ENCODE assay signal across 6 worm cellular contexts in genomic region chrX:14287888-14288287, ce11.
A peak's percentile ranks its signal among the peaks of the same experiment; 100 is the strongest.
TF ChIP-seq lines count a peak whose summit lies in the region.

No protein-coding gene starts in this region.

TF ChIP-seq in whole organism, L1 larva, 84 proteins besides CTCF, POLR2A, EP300 and RAD21 (continues in another document):
- TF ChIP-seq nhr-20 (tag; optimal IDR thresholded peaks at IDR 0.05; lab: Kevin White, UChicago) (peak; percentile 46), mab-9 (GFP tag; IDR thresholded peaks at IDR 0.05; lab: Robert Waterston, UW) (no peak), hpl-2 (GFP tag; optimal IDR thresholded peaks at IDR 0.05; lab: Kevin White, UChicago) (no peak), jun-1 (tag; optimal IDR thresholded peaks at IDR 0.05; lab: Kevin White, UChicago) (no peak), sox-4 (tag; optimal IDR thresholded peaks at IDR 0.05; lab: Kevin White, UChicago) (no peak), swsn-7 (tag; optimal IDR thresholded peaks at IDR 0.05; lab: Kevin White, UChicago) (peak; percentile 22), unc-86 (tag; optimal IDR thresholded peaks at IDR 0.05; lab: Kevin White, UChicago) (no peak), nhr-19 (GFP tag; conservative IDR thresholded peaks at IDR 0.05; lab: Robert Waterston, UW) (peak; percentile 65), xbp-1 (tag; optimal IDR thresholded peaks at IDR 0.05; lab: Kevin White, UChicago) (no peak), rnt-1 (tag; optimal IDR thresholded peaks at IDR 0.05; lab: Kevin White, UChicago) (peak; percentile 92), zip-4 (GFP tag; optimal IDR thresholded peaks at IDR 0.05; lab: Kevin White, UChicago) (no peak), lin-14 (GFP tag; optimal IDR thresholded peaks at IDR 0.05; lab: Kevin White, UChicago) (peak; percentile 89), efl-1 (optimal IDR thresholded peaks at IDR 0.05; lab: Kevin White, UChicago) (no peak), efl-1 (GFP tag; optimal IDR thresholded peaks at IDR 0.05 in 1 of 2; lab: Kevin White, UChicago) (peak in 1 of 2 experiments; percentile 71), nhr-11 (tag; optimal IDR thresholded peaks at IDR 0.05; lab: Kevin White, UChicago) (peak; percentile 6), mep-1 (tag; optimal IDR thresholded peaks at IDR 0.05; lab: Kevin White, UChicago) (peak; percentile 35)

TF ChIP-seq in whole organism, L2 larva, 48 proteins besides CTCF, POLR2A, EP300 and RAD21:
- TF ChIP-seq nhr-6 (tag; optimal IDR thresholded peaks at IDR 0.05; lab: Kevin White, UChicago) (no peak), F13H6.1 (tag; optimal IDR thresholded peaks at IDR 0.05; lab: Kevin White, UChicago) (peak; percentile 87), sma-9 (GFP tag; optimal IDR thresholded peaks at IDR 0.05; lab: Kevin White, UChicago) (peak; percentile 75), sma-9 (tag; optimal IDR thresholded peaks at IDR 0.05; lab: Kevin White, UChicago) (no peak), lsy-2 (tag; optimal IDR thresholded peaks at IDR 0.05; lab: Kevin White, UChicago) (peak in 1 of 2 experiments; percentile 51), nhr-129 (tag; optimal IDR thresholded peaks at IDR 0.05; lab: Kevin White, UChicago) (peak; percentile 50), crh-2 (tag; optimal IDR thresholded peaks at IDR 0.05; lab: Kevin White, UChicago) (peak; percentile 22), nhr-77 (tag; optimal IDR thresholded peaks at IDR 0.05; lab: Kevin White, UChicago) (no peak), C34F6.9 (tag; optimal IDR thresholded peaks at IDR 0.05; lab: Kevin White, UChicago) (peak; percentile 30), mdl-1 (tag; optimal IDR thresholded peaks at IDR 0.05; lab: Kevin White, UChicago) (no peak)

TF ChIP-seq in whole organism, L3 larva, 47 proteins besides CTCF, POLR2A, EP300 and RAD21:
- TF ChIP-seq nhr-76 (tag; optimal IDR thresholded peaks at IDR 0.05; lab: Kevin White, UChicago) (no peak), lin-39 (tag; optimal IDR thresholded peaks at IDR 0.05; lab: Kevin White, UChicago) (peak; percentile 9), jun-1 (tag; optimal IDR thresholded peaks at IDR 0.05; lab: Kevin White, UChicago) (no peak), nfya-1 (tag; optimal IDR thresholded peaks at IDR 0.05; lab: Kevin White, UChicago; ENCODE audit: insufficient read depth) (peak; percentile 14), nhr-11 (tag; optimal IDR thresholded peaks at IDR 0.05; lab: Kevin White, UChicago) (peak; percentile 89), sea-2 (GFP tag; optimal IDR thresholded peaks at IDR 0.05; lab: Kevin White, UChicago) (no peak)

TF ChIP-seq in whole organism, L4 larva, 104 proteins besides CTCF, POLR2A, EP300 and RAD21 (continues in another document):
- TF ChIP-seq lir-3 (tag; optimal IDR thresholded peaks at IDR 0.05; lab: Kevin White, UChicago): no peak
- no peak for TF ChIP-seq nhr-76 (tag; optimal IDR thresholded peaks at IDR 0.05; lab: Kevin White, UChicago)
- TF ChIP-seq nhr-11 (tag; optimal IDR thresholded peaks at IDR 0.05; lab: Kevin White, UChicago): peak; percentile 91
- no peak for TF ChIP-seq pha-4 (GFP tag; IDR thresholded peaks at IDR 0.05; lab: Robert Waterston, UW)
- no peak for TF ChIP-seq pha-4 (tag; optimal IDR thresholded peaks at IDR 0.05; lab: Kevin White, UChicago)
- no peak for TF ChIP-seq unc-130 (GFP tag; optimal IDR thresholded peaks at IDR 0.05; lab: Kevin White, UChicago)
- peak; percentile 85 for TF ChIP-seq aha-1 (tag; lab: Kevin White, UChicago)
- no peak for TF ChIP-seq dmd-6 (GFP tag; IDR thresholded peaks at IDR 0.05; lab: Robert Waterston, UW)
- no peak for TF ChIP-seq ceh-20 (GFP tag; IDR thresholded peaks at IDR 0.05; lab: Robert Waterston, UW)
- TF ChIP-seq lin-1 (GFP tag; IDR thresholded peaks at IDR 0.05; lab: Robert Waterston, UW): no peak
- no peak for TF ChIP-seq ceh-28 (tag; optimal IDR thresholded peaks at IDR 0.05; lab: Kevin White, UChicago)
- no peak for TF ChIP-seq lin-29 (GFP tag; IDR thresholded peaks at IDR 0.05; lab: Robert Waterston, UW)
- TF ChIP-seq ceh-82 (tag; optimal IDR thresholded peaks at IDR 0.05; lab: Kevin White, UChicago): no peak
- no peak for TF ChIP-seq dve-1 (tag; optimal IDR thresholded peaks at IDR 0.05; lab: Kevin White, UChicago; ENCODE audit: insufficient read depth)
- TF ChIP-seq dmd-9 (GFP tag; IDR thresholded peaks at IDR 0.05; lab: Robert Waterston, UW): no peak
- no peak for TF ChIP-seq madf-5 (GFP tag; IDR thresholded peaks at IDR 0.05; lab: Robert Waterston, UW)
- TF ChIP-seq aly-2 (tag; optimal IDR thresholded peaks at IDR 0.05; lab: Kevin White, UChicago): no peak
- TF ChIP-seq saeg-2 (GFP tag; IDR thresholded peaks at IDR 0.05; lab: Robert Waterston, UW): no peak
- no peak for TF ChIP-seq mxl-2 (GFP tag; conservative IDR thresholded peaks at IDR 0.05; lab: Robert Waterston, UW)
- TF ChIP-seq lim-7 (GFP tag; IDR thresholded peaks at IDR 0.05; lab: Robert Waterston, UW): no peak
- peak; percentile 53 for TF ChIP-seq hlh-11 (tag; optimal IDR thresholded peaks at IDR 0.05; lab: Kevin White, UChicago)
- TF ChIP-seq daf-16 (GFP tag; optimal IDR thresholded peaks at IDR 0.05; lab: Kevin White, UChicago): peak in 1 of 2 experiments; percentile 84
- TF ChIP-seq daf-16 (tag; optimal IDR thresholded peaks at IDR 0.05; lab: Kevin White, UChicago): no peak

TF ChIP-seq in whole organism, late embryonic, 69 proteins besides CTCF, POLR2A, EP300 and RAD21:
- peak; percentile 76 for TF ChIP-seq unc-55 (GFP tag; optimal IDR thresholded peaks at IDR 0.05; lab: Kevin White, UChicago)
- TF ChIP-seq ceh-18 (tag; optimal IDR thresholded peaks at IDR 0.05; lab: Kevin White, UChicago): peak; percentile 74
- no peak for TF ChIP-seq ref-2 (tag; optimal IDR thresholded peaks at IDR 0.05; lab: Kevin White, UChicago)
- TF ChIP-seq nhr-232 (tag; optimal IDR thresholded peaks at IDR 0.05; lab: Kevin White, UChicago): no peak
- TF ChIP-seq tbx-2 (tag; optimal IDR thresholded peaks at IDR 0.05; lab: Kevin White, UChicago): peak; percentile 6
- TF ChIP-seq rnt-1 (tag; optimal IDR thresholded peaks at IDR 0.05; lab: Kevin White, UChicago): peak; percentile 98

TF ChIP-seq in whole organism, mixed stage, embryonic, 35 proteins besides CTCF, POLR2A, EP300 and RAD21:
- TF ChIP-seq nhr-76 (tag; optimal IDR thresholded peaks at IDR 0.05; lab: Kevin White, UChicago): no peak
- no peak for TF ChIP-seq nhr-237 (tag; optimal IDR thresholded peaks at IDR 0.05; lab: Kevin White, UChicago)
- no peak for TF ChIP-seq ztf-11 (tag; optimal IDR thresholded peaks at IDR 0.05; lab: Kevin White, UChicago)
- TF ChIP-seq lsy-2 (tag; optimal IDR thresholded peaks at IDR 0.05; lab: Kevin White, UChicago): no peak
- TF ChIP-seq tbx-8 (GFP tag; optimal IDR thresholded peaks at IDR 0.05; lab: Kevin White, UChicago): no peak
- TF ChIP-seq sptf-1 (tag; optimal IDR thresholded peaks at IDR 0.05; lab: Kevin White, UChicago): no peak
- TF ChIP-seq M03D4.4 (tag; optimal IDR thresholded peaks at IDR 0.05; lab: Kevin White, UChicago): no peak
- no peak for TF ChIP-seq lin-13 (tag; optimal IDR thresholded peaks at IDR 0.05; lab: Kevin White, UChicago)
- no peak for TF ChIP-seq mls-2 (tag; optimal IDR thresholded peaks at IDR 0.05; lab: Kevin White, UChicago)
- no peak for TF ChIP-seq nhr-2 (tag; optimal IDR thresholded peaks at IDR 0.05; lab: Kevin White, UChicago)
- no peak for TF ChIP-seq nhr-28 (tag; optimal IDR thresholded peaks at IDR 0.05; lab: Kevin White, UChicago)
- TF ChIP-seq ceh-43 (GFP tag; optimal IDR thresholded peaks at IDR 0.05; lab: Kevin White, UChicago): no peak
- no peak for TF ChIP-seq nhr-12 (tag; optimal IDR thresholded peaks at IDR 0.05; lab: Kevin White, UChicago)
- TF ChIP-seq hlh-1 (tag; optimal IDR thresholded peaks at IDR 0.05; lab: Kevin White, UChicago): peak; percentile 98
- TF ChIP-seq ces-1 (GFP tag; optimal IDR thresholded peaks at IDR 0.05; lab: Kevin White, UChicago): no peak
- TF ChIP-seq unc-62 (GFP tag; optimal IDR thresholded peaks at IDR 0.05; lab: Kevin White, UChicago): peak; percentile 82
- TF ChIP-seq cnd-1 (tag; optimal IDR thresholded peaks at IDR 0.05; lab: Kevin White, UChicago): no peak
- TF ChIP-seq unc-120 (tag; optimal IDR thresholded peaks at IDR 0.05; lab: Kevin White, UChicago; ENCODE audit: poor library complexity, severe bottlenecking): peak; percentile 85
- TF ChIP-seq snpc-4 (tag; optimal IDR thresholded peaks at IDR 0.05; lab: Kevin White, UChicago): no peak
- peak; percentile 9 for TF ChIP-seq drap-1 (GFP tag; optimal IDR thresholded peaks at IDR 0.05; lab: Kevin White, UChicago)

Comparison
In these comparisons a context has a peak if more than half of its experiments do, and no peak if none do; other contexts are left out.
1. Of the 29 proteins assayed by ChIP-seq in both whole organism, L4 larva and whole organism, L1 larva: peak only in whole organism, L4 larva: aha-1; only in whole organism, L1 larva: lsy-2, mep-1 and unc-130; in both: nhr-11; in neither: 23; mixed calls (peak in some experiments, not most) for 1.